Fruit fly (Drosophila melanogaster): Measurements from ENCODE around the gene ymp.

ymp gene

DNA sequence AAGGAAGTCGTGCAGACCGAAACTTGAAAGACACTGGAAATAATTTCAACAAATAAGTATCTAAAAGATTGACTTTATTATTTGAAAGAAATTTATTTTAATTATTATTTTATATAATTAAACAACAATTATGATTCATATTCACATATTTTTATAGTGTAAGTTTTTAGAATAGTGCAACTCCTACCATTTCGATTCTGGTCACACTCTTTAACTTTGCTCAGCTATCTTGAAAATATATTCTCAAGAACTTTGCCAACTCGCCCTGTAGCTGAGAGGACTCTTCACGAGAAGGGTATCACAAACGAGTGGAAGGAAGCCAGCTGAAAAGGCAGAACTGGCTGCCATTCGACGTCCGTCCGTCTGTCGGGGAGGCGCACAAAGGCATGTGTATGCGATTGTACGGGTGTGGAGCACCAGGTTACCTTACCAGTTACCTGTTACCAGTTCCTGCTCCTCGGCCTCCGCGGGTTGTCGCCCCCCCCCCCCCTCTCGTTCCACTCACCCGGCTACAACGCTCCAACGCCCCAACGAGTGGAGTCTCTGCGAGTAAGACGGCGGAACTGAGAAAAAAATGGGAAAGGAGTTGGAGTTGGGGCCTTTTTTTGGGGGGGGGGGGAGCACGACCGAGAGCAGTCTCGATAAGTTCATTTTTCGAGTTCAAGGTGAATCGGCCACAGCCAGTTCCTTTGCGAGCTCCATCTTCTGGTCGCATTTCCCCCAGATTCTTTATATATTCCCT is 53.4 kb downstream of the ymp start:
- no peak for TF ChIP-seq noc (tag; optimal IDR thresholded peaks at IDR 0.05)

DNA sequence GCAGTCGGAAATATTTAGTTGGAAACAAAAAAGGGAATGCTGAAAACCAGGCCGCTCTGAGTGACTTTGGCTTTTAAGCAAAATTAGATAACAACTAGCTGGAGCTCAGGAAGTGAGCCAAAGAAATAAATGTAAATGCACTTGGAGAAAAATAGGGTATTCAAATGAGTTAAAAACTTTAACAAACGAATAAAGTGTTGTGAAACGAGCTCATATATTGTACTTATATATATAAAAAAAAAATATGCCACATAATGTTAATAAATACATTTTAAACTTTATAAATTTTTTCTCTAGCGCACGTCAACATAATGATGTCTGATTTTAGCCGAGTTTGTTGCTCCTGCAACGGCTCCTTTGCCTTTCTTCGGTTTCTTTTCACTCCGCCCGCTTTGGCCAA is 56.7 kb downstream of the ymp start:
- no peak for TF ChIP-seq noc (tag; optimal IDR thresholded peaks at IDR 0.05)

DNA sequence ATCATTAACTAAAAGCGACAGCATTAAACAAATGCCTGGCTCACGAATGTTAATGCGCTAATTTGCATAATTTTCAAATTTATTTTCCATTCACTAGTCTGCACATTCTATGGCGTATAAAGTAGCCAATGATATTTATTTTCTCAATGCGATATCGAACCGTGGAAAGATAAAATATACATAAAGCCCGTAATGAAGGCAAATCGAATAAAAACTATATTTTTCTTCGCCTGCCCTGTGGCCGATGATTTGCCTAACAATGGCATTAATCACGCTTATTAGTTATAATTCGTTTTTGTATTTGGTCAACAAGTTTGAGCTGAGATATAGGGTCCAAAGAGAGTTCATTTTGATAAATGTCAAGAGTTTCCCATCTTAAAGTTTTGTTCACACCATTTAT is 58.5 kb downstream of the ymp start:
- TF ChIP-seq noc (tag; optimal IDR thresholded peaks at IDR 0.05): no peak

DNA sequence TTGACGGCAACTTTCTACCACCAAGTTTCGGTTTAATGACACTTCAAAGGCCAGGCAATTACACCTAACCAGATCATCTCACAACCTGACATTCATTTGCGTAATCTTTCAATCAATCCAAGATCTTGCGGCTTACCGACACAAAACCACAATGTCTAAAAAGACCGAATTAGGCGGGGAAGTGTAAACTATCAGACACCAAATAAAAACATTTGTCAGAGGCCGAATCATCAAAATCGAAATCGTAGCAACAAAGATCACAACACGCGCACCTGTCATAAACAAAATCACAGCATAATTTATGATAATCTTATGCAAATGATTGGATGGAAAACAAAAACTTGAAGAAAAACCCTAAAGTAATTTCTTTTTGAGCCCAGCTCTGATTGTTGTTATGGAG is 59.2 kb downstream of the ymp start:
- TF ChIP-seq noc (tag; optimal IDR thresholded peaks at IDR 0.05): no peak

DNA sequence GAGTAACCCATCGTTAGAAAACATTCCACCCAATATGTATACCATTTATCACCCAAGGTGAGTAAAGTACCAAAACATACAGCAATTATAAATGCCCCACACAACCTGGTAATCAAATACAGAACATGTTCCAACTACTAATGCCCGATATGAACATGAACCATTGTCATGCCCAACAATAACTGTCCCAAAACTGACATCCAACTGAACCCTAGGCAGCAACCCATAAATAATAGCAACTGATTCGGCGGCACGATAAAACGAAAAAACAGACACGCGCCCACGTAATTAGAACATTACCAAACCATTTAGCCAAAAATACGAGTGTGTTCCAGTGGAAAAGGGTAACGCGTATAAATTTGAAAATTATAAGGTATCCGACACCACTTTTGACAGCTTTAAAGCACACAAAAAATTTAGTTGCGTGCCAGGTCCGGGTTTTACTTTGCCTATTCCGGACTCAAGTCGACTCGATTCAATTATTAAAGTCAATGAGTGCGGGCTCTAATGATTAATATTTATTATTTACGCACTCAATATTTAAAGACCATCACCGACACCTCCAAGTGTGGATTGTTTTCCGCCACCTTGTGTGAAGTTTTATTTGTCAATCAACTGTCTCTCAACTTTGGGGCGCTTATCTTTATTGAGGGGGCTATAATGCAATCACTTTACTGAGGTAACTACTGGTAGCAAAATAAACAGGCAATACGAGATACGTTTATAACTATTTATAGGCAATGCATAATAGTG is 65.2 kb downstream of the ymp start:
- TF ChIP-seq noc (tag; optimal IDR thresholded peaks at IDR 0.05): no peak

Measured in whole organism, larva.